Fruit fly (Drosophila melanogaster): ENCODE measurements around the gene unc-4.

unc-4 gene

DNA sequence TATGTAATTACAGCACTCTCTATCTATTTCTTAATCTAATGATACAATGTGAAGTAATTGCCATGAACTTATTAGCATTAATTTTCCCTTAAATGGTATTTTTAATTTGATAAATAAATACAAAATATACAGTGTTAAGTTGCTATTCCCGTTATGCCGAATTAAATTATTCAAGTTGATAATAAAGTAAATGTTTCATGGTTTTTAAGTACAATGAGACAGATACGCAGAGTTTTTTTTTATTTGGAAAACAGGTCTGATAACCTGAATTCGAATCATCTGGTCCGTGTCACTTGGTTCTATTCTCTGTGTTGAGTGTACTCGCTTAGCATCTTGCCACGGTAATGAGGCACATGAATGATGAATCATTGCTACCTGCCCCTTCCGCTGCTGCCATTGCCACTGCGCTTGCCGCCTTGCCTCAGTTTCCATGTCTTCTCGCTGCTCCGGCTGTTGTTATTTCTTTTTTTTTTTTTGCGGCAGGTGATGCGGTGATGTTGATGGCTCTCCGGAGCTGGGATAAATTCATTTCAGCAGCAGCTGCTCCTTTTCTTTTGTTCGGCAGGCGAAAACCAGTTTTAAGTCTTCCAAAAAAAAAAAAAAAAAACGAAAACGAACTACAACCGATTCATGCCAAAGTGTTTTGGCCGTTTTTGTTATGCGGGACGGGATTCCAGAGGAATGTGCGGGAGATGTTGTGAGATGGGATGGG lies 22.5 kb upstream of the unc-4 start:
- TF ChIP-seq usp (GFP tag; optimal IDR thresholded peaks at IDR 0.05) (no peak), EcR (GFP tag; optimal IDR thresholded peaks at IDR 0.05) (no peak), psq (optimal IDR thresholded peaks at IDR 0.05) (no peak), CG8478 (optimal IDR thresholded peaks at IDR 0.05) (no peak), Dll (optimal IDR thresholded peaks at IDR 0.05) (no peak), pan (optimal IDR thresholded peaks at IDR 0.05) (no peak)

DNA sequence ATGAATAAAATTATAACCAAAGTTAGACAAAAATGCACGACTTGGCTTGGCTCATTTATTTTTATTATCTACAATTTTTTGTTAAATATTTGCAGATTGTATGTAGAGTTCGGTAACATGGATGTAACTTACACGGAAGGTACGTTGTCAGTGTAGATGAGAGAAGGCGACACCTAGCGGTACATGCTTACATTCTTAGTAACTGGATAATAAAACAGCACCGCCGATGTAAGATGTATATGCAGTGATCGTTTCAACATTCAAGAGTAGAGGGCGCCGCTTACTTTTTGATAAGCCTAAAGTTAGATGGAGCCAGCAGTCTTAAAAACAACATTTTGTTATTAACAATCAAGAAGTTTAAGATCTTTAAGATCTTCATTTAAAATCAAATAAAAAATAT lies 16.7 kb upstream of the unc-4 start:
- TF ChIP-seq pan (optimal IDR thresholded peaks at IDR 0.05) = no peak
- TF ChIP-seq Dll (optimal IDR thresholded peaks at IDR 0.05) = no peak
- TF ChIP-seq CG8478 (optimal IDR thresholded peaks at IDR 0.05) = no peak
- no peak for TF ChIP-seq psq (optimal IDR thresholded peaks at IDR 0.05)
- no peak for TF ChIP-seq EcR (GFP tag; optimal IDR thresholded peaks at IDR 0.05)
- TF ChIP-seq usp (GFP tag; optimal IDR thresholded peaks at IDR 0.05) = no peak

DNA sequence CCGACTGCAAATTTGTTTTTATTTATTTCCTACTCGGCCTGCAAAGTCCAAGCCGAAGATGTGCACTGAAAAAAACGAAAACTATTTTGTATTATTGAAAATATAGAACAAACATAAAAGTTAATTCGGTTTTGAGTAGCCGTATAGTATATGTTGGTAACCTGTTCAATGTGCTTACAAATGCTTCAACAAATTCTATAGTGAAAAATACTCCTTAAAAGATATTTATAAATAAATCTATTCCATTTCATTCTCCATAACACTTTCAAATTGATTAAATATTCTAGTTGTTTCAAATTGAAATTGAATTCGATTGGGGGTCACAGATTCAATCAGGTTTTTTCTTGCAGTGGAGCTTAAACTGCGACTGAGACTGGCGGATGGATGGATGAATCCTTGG lies 13.2 kb upstream of the unc-4 start:
- TF ChIP-seq psq (optimal IDR thresholded peaks at IDR 0.05) = no peak
- TF ChIP-seq Dll (optimal IDR thresholded peaks at IDR 0.05) = no peak
- TF ChIP-seq CG8478 (optimal IDR thresholded peaks at IDR 0.05) = no peak
- TF ChIP-seq pan (optimal IDR thresholded peaks at IDR 0.05) = no peak
- TF ChIP-seq usp (GFP tag; optimal IDR thresholded peaks at IDR 0.05) = no peak
- TF ChIP-seq EcR (GFP tag; optimal IDR thresholded peaks at IDR 0.05) = no peak

DNA sequence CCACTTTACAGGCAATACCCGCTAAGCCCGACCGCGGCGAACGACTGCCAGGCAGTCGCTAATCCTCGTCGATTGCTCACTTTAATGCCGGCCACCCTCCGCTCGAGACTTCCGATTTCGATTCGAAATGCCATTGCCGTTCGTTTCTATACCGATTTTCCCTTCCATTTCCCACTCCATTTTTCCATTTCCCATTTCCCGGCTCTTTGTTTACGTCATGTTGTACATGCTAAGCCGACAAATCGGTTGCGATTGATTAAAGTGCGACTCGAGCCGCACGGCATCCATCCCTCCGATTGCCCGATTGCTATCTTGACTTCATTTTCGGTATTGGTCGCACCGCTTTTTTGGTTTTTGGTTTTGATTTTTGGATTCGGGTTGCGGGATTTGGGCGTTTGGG lies 11.5 kb upstream of the unc-4 start:
- TF ChIP-seq CG8478 (optimal IDR thresholded peaks at IDR 0.05) (no peak), pan (optimal IDR thresholded peaks at IDR 0.05) (no peak), usp (GFP tag; optimal IDR thresholded peaks at IDR 0.05) (no peak), Dll (optimal IDR thresholded peaks at IDR 0.05) (no peak), psq (optimal IDR thresholded peaks at IDR 0.05) (no peak), EcR (GFP tag; optimal IDR thresholded peaks at IDR 0.05) (no peak)

DNA sequence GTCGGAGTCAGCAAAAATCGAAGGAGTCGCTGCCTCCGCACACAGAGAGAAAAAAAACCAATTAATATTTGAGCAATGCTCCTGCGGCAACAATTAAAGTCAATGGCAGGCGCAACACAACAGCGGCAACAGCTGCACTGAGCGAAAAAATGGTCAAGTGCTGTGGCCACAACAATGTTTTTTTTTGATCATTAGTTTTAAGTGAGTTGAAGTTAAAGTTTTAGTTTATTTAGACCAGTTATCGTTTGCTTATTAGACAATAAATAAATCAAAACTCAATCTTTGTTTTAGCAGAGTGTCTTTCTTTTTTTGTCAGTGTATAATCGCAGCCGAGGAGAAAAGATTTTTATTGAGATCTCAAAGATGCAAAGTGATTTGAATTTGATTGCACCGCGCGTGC lies 7.8 kb upstream of the unc-4 start:
- TF ChIP-seq usp (GFP tag; optimal IDR thresholded peaks at IDR 0.05) = no peak
- no peak for TF ChIP-seq EcR (GFP tag; optimal IDR thresholded peaks at IDR 0.05)
- TF ChIP-seq pan (optimal IDR thresholded peaks at IDR 0.05) = no peak
- TF ChIP-seq Dll (optimal IDR thresholded peaks at IDR 0.05) = no peak
- TF ChIP-seq CG8478 (optimal IDR thresholded peaks at IDR 0.05) = no peak
- no peak for TF ChIP-seq psq (optimal IDR thresholded peaks at IDR 0.05)

DNA sequence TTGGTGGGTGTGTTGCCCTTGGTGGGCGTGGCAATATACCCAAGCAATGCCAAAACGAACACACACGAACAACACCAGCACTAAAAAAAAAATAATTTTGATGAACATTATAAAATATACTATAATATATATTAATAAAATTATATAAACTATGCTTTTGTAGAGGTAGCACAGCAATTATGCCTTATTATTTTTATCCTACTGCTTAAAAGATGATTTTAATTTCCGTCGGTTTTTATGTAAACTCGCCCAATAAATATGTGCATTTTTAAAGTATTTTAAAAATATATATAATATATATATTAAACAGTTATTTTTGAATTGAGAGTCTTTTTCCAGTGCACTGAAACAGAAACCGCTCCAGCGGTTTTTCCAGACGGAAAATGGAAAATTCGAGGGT lies 6.1 kb upstream of the unc-4 start:
- no peak for TF ChIP-seq Dll (optimal IDR thresholded peaks at IDR 0.05)
- no peak for TF ChIP-seq CG8478 (optimal IDR thresholded peaks at IDR 0.05)
- TF ChIP-seq pan (optimal IDR thresholded peaks at IDR 0.05) = no peak
- TF ChIP-seq psq (optimal IDR thresholded peaks at IDR 0.05) = no peak
- TF ChIP-seq usp (GFP tag; optimal IDR thresholded peaks at IDR 0.05) = no peak
- TF ChIP-seq EcR (GFP tag; optimal IDR thresholded peaks at IDR 0.05) = no peak

DNA sequence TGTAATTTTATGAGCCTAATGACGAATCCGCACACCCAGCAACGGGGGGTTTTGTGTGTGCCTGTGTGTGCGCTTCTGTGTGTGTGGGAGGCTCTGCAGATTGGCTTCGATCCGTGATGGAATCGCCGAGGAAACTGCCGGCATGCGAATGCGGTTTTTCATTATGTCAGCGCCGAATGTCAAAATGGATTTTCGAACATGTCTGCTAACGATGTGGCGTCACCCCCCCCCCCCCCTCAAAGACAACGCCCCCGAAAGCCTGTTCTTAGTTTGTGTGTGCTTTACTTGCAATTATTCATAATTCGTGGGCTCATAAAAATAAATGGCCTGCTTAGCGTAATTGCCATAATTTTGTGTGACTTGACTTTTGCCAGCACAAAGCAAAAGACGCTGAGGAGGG lies 4.7 kb upstream of the unc-4 start:
- no peak for TF ChIP-seq CG8478 (optimal IDR thresholded peaks at IDR 0.05)

DNA sequence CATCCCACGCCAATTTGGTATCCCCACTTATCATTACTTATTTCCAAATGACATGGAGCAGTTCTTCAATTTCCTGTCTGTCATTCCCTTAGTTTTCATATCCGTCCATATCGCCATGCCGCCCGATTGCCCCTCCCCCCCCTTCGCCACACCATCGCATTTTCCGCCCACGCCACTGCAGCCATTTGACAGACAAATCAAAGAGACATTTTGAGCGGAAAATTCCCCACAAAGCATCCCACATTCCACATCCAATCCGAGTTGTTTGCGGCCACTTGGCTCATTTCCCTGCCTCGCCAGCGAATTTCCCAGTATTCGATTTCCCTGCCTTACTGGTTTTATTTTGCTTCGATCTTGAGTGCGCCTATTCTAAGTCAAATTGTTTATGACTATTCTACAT lies 3.5 kb upstream of the unc-4 start:
- no peak for TF ChIP-seq usp (GFP tag; optimal IDR thresholded peaks at IDR 0.05)
- TF ChIP-seq Dll (optimal IDR thresholded peaks at IDR 0.05) = no peak
- no peak for TF ChIP-seq psq (optimal IDR thresholded peaks at IDR 0.05)
- no peak for TF ChIP-seq CG8478 (optimal IDR thresholded peaks at IDR 0.05)
- TF ChIP-seq pan (optimal IDR thresholded peaks at IDR 0.05) = no peak
- no peak for TF ChIP-seq EcR (GFP tag; optimal IDR thresholded peaks at IDR 0.05)

DNA sequence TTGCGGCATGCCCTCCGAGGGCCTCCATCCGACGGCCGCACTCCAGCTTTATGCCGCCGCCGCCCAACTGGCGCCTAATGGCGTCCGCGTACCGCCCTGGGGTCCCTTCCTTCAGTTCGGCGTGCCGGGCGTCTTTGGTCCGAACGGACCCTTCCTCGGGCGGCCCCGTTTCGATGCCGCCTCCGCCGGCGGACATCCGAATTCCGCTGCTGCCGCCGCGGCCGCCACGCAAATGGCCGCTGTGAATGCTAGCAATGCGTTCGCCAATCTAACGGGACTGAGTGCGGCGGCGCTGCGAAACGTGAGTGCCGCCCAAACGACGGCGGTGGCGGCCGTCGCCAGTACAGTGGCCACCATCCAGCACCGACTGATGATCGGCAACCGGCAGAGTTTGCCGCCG lies 810 bp downstream of the unc-4 start:
- TF ChIP-seq EcR (GFP tag; optimal IDR thresholded peaks at IDR 0.05) (no peak), CG8478 (optimal IDR thresholded peaks at IDR 0.05) (no peak), usp (GFP tag; optimal IDR thresholded peaks at IDR 0.05) (no peak), pan (optimal IDR thresholded peaks at IDR 0.05) (no peak), Dll (optimal IDR thresholded peaks at IDR 0.05) (no peak), psq (optimal IDR thresholded peaks at IDR 0.05) (no peak)

DNA sequence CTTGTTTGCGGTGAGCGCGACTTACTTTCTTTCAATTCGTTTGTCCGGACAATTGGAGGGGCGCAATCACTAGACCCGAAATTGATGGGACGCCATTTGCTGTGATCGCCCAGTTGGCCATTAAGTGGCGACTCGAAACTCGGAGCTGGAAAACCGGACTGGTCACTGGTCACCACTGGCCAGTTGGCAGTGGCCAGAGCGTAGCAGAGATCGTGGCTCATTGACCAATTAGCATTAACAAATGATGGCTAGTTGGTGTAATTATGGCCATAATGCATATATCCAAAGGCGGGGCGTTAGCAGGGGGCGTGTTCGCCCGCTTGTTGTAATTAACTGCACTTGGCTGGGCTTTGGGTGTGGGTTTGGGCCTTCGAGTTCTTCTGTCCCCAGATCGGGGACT lies 3.5 kb downstream of the unc-4 start:
- TF ChIP-seq pan (optimal IDR thresholded peaks at IDR 0.05) = no peak
- no peak for TF ChIP-seq usp (GFP tag; optimal IDR thresholded peaks at IDR 0.05)

DNA sequence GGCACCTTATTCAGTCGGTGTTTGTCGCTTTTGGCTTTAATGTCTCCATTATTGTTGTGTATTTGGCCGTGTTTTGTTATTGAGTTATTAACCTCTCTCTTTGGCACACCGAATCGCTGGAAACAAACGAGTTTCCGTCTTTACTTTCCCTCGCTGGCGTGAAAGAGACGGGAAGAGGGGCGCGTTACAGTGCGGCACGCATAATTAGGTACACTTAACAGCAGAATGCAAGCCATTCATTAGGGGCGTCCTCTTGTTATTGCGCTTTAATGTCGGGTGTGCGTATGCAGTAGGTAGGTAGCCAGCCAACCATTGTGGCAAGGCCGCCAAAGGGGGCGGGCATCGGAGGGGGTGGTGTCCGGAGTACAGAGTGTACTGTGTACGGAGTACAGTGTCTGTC lies 6.2 kb downstream of the unc-4 start:
- TF ChIP-seq EcR (GFP tag; optimal IDR thresholded peaks at IDR 0.05) = no peak
- TF ChIP-seq pan (optimal IDR thresholded peaks at IDR 0.05) = no peak
- TF ChIP-seq usp (GFP tag; optimal IDR thresholded peaks at IDR 0.05) = no peak
- TF ChIP-seq CG8478 (optimal IDR thresholded peaks at IDR 0.05) = no peak
- TF ChIP-seq psq (optimal IDR thresholded peaks at IDR 0.05) = no peak
- no peak for TF ChIP-seq Dll (optimal IDR thresholded peaks at IDR 0.05)

DNA sequence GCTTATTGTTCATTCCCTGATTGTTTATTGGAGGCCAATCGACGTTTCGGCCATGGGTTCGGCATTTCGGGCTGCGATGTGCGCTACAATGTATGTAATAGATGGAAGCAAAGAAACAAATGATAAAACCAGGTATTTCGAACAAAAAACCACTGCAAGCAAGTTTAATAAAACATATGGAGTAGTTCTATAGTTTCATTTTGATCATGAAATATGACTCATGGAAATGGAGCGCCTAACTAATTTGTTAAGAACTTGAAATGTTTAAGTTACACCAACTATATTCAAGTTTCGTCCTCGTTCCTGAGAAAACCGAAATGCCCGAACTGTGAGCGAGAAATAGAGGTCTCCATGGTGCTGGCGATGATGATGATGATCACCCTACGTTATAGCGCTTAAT lies 11.9 kb downstream of the unc-4 start:
- no peak for TF ChIP-seq psq (optimal IDR thresholded peaks at IDR 0.05)
- TF ChIP-seq CG8478 (optimal IDR thresholded peaks at IDR 0.05) = no peak
- TF ChIP-seq usp (GFP tag; optimal IDR thresholded peaks at IDR 0.05) = no peak
- TF ChIP-seq pan (optimal IDR thresholded peaks at IDR 0.05) = no peak
- no peak for TF ChIP-seq EcR (GFP tag; optimal IDR thresholded peaks at IDR 0.05)
- no peak for TF ChIP-seq Dll (optimal IDR thresholded peaks at IDR 0.05)

DNA sequence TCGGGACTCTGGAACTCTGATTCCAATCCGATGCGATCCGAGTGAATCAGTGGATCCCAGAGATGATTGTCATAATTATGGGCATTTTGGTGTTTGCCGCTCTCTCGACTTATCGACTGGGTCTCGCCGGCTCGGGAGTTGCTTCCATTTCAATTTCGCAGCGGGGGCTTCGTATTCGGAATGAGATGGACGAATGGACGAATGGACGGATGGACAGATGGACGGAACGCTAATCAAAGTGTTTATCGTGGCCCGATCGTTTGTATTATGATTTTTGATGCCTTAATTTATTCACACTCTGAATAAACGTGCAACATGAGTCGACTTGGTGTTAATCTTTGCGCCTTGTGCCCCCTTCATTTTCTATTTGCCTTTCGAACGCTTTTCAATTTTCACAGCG lies 12.5 kb downstream of the unc-4 start:
- no peak for TF ChIP-seq pan (optimal IDR thresholded peaks at IDR 0.05)
- no peak for TF ChIP-seq usp (GFP tag; optimal IDR thresholded peaks at IDR 0.05)
- TF ChIP-seq CG8478 (optimal IDR thresholded peaks at IDR 0.05) = no peak
- TF ChIP-seq Dll (optimal IDR thresholded peaks at IDR 0.05) = no peak
- no peak for TF ChIP-seq psq (optimal IDR thresholded peaks at IDR 0.05)
- TF ChIP-seq EcR (GFP tag; optimal IDR thresholded peaks at IDR 0.05) = no peak
